Worm (Caenorhabditis elegans): Measurements from ENCODE around the gene exos-9.

Gene exos-9

ce11 chrIII:7201378-7202256 lies 3.7 kb upstream of the exos-9 start, which contains the start of gene dpy-31 (continued):
- TF ChIP-seq crh-2 (tag; optimal IDR thresholded peaks at IDR 0.05) (peak; percentile 39), ztf-4 (tag; optimal IDR thresholded peaks at IDR 0.05) (no peak), sma-3 (GFP tag; optimal IDR thresholded peaks at IDR 0.05) (peak; percentile 33), ceh-82 (tag; optimal IDR thresholded peaks at IDR 0.05) (no peak), gmeb-1 (tag; optimal IDR thresholded peaks at IDR 0.05) (no peak), nhr-12 (tag; optimal IDR thresholded peaks at IDR 0.05) (no peak)

DNA sequence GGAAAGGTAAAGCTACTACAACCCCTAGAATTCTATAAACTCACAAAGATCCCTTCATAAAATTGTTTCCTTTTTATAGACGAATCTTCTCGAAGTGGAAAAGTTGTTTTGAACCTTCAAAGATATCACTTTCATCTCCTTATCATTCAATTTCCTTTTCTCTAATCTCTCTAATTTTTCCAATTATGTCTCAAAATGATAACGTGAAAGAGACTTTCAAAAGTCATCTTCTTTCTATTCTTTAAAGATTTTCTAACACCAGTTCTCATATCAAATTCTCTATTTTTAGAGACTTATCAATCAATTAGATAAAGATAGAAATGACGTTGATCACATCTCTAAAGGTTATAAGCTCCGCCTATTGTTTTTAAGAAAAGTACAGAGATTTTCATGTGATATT lies 1.6 kb upstream of the exos-9 start:
- TF ChIP-seq snpc-4 (tag; optimal IDR thresholded peaks at IDR 0.05) (no peak), unc-39 (tag; optimal IDR thresholded peaks at IDR 0.05) (no peak), nhr-237 (tag; optimal IDR thresholded peaks at IDR 0.05) (no peak), ztf-1 (GFP tag; conservative IDR thresholded peaks at IDR 0.05) (no peak), Y55F3AM.14 (GFP tag; optimal IDR thresholded peaks at IDR 0.05) (no peak), egl-27 (tag; optimal IDR thresholded peaks at IDR 0.05) (peak; percentile 16), fos-1 (tag; optimal IDR thresholded peaks at IDR 0.05) (no peak), dmd-4 (tag; optimal IDR thresholded peaks at IDR 0.05) (no peak), ceh-16 (tag; optimal IDR thresholded peaks at IDR 0.05) (no peak), nhr-129 (tag; optimal IDR thresholded peaks at IDR 0.05) (no peak), blmp-1 (tag; optimal IDR thresholded peaks at IDR 0.05; ENCODE audit: insufficient read depth) (peak; percentile 93), zag-1 (tag; optimal IDR thresholded peaks at IDR 0.05) (no peak), mdl-1 (tag; optimal IDR thresholded peaks at IDR 0.05) (peak in 1 of 2 experiments; percentile 2), skn-1 (tag; optimal IDR thresholded peaks at IDR 0.05) (no peak), C34F6.9 (tag; optimal IDR thresholded peaks at IDR 0.05) (no peak), mab-5 (tag; optimal IDR thresholded peaks at IDR 0.05) (no peak), elt-3 (tag; optimal IDR thresholded peaks at IDR 0.05) (no peak), peb-1 (tag; optimal IDR thresholded peaks at IDR 0.05) (no peak), lin-11 (tag; optimal IDR thresholded peaks at IDR 0.05) (no peak), crh-2 (tag; optimal IDR thresholded peaks at IDR 0.05) (no peak), ama-1 (optimal IDR thresholded peaks at IDR 0.05) (no peak), gmeb-1 (tag; optimal IDR thresholded peaks at IDR 0.05) (no peak), lin-39 (tag; optimal IDR thresholded peaks at IDR 0.05) (no peak), R02D3.7 (tag; optimal IDR thresholded peaks at IDR 0.05) (no peak), nhr-10 (tag; optimal IDR thresholded peaks at IDR 0.05) (no peak), sma-9 (GFP tag; optimal IDR thresholded peaks at IDR 0.05) (no peak), sma-9 (tag; optimal IDR thresholded peaks at IDR 0.05) (no peak), elt-1 (tag; optimal IDR thresholded peaks at IDR 0.05) (no peak), nhr-21 (tag; optimal IDR thresholded peaks at IDR 0.05) (peak; percentile 64), nhr-23 (tag; optimal IDR thresholded peaks at IDR 0.05) (no peak), aly-2 (tag; optimal IDR thresholded peaks at IDR 0.05) (no peak), F13H6.1 (tag; optimal IDR thresholded peaks at IDR 0.05) (no peak), nhr-25 (tag; optimal IDR thresholded peaks at IDR 0.05) (peak; percentile 70), alr-1 (tag; optimal IDR thresholded peaks at IDR 0.05) (no peak), lsy-2 (tag; optimal IDR thresholded peaks at IDR 0.05) (peak in 1 of 2 experiments; percentile 4), sem-4 (tag; optimal IDR thresholded peaks at IDR 0.05) (no peak), lin-13 (GFP tag; optimal IDR thresholded peaks at IDR 0.05) (peak; percentile 3), unc-62 (GFP tag; optimal IDR thresholded peaks at IDR 0.05) (no peak), mbf-1 (tag; optimal IDR thresholded peaks at IDR 0.05) (no peak), ztf-4 (tag; optimal IDR thresholded peaks at IDR 0.05) (no peak), sma-3 (GFP tag; optimal IDR thresholded peaks at IDR 0.05) (peak; percentile 14), ceh-82 (tag; optimal IDR thresholded peaks at IDR 0.05) (no peak), nhr-11 (tag; optimal IDR thresholded peaks at IDR 0.05) (no peak), nhr-12 (tag; optimal IDR thresholded peaks at IDR 0.05) (no peak), unc-55 (GFP tag; optimal IDR thresholded peaks at IDR 0.05) (no peak), ZK546.5 (tag; optimal IDR thresholded peaks at IDR 0.05) (no peak), ztf-11 (tag; optimal IDR thresholded peaks at IDR 0.05) (no peak), nhr-6 (tag; optimal IDR thresholded peaks at IDR 0.05) (no peak), nhr-77 (tag; optimal IDR thresholded peaks at IDR 0.05) (no peak)

Data from whole organism, L2 larva.